Worm (Caenorhabditis elegans): ENCODE measurements around the gene Y27F2A.10.
"Not testable (repeated sequence)": the region's sequence is repeated elsewhere in the genome, so short reads cannot be mapped to it uniquely, and the experiment has no call there.

Gene Y27F2A.10

DNA sequence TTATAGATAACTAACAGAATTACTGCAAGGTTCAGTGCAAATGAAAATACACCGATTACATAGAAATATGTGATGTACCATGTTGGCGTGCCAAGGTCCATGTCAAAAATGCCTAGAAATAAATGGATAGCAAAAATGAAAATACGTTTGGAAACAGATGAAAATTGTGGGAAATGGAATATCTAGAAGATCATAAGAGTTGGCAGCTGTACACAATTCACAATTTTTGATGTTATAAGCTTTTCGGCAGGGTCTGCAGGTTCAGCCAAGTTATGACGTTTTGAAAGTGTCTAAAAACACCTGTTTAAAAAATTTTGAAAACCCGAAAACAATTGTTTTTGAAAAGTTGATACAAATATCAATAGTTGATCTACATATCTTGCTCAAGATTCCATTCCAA lies 27.5 kb downstream of the Y27F2A.10 start, which contains the start of gene sri-43:
TSS of gene sri-43 (minus strand) at position 101 of the 400 bp plus-strand sequence.
- not testable (repeated sequence) for TF ChIP-seq nhr-77, nhr-67, unc-39 (tag; optimal IDR thresholded peaks at IDR 0.05)

DNA sequence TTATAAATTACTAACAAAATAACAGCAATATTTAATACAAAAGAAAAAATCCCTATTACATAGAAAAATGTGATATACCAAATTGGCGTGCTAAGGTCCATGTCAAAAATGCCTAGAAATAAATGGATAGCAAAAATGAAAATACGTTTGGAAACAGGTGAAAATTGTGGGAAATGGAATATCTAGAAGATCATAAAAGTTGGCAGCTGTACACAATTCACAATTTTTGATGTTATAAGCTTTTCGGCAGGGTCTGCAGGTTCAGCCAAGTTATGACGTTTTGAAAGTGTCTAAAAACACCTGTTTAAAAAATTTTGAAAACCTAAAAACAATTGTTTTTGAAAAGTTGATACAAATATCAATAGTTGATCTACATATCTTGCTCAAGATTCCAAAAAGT lies 29.2 kb downstream of the Y27F2A.10 start, which contains the start of gene sri-42:
TSS of gene sri-42 (minus strand) at position 101 of the 400 bp plus-strand sequence.
- not testable (repeated sequence) for TF ChIP-seq skn-1, egl-27, egl-5 (tag; optimal IDR thresholded peaks at IDR 0.05)

DNA sequence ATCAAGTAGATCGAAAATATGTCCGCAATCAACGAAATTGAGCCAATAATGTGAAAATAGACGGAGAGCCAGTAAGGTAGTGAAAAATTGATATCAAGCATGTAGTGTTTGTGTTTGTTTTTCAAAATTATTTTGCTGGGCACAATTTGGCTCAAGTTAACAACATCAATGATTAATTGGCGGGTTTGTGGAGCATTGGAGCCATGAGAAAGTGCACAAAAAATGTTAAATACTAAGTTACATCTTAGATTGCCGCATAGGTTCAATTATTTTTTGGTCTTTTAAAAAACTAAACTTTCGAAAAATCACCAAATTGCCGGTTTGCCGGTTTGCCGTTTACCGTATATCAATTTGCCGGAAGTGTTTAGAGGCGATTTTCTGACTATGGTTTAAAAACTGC lies 34.3 kb downstream of the Y27F2A.10 start, which contains the start of gene sri-54:
TSS of gene sri-54 (minus strand) at position 101 of the 400 bp plus-strand sequence.
- TF ChIP-seq unc-39 (tag; optimal IDR thresholded peaks at IDR 0.05) (no peak), lin-15B (tag; optimal IDR thresholded peaks at IDR 0.05) (no peak)

DNA sequence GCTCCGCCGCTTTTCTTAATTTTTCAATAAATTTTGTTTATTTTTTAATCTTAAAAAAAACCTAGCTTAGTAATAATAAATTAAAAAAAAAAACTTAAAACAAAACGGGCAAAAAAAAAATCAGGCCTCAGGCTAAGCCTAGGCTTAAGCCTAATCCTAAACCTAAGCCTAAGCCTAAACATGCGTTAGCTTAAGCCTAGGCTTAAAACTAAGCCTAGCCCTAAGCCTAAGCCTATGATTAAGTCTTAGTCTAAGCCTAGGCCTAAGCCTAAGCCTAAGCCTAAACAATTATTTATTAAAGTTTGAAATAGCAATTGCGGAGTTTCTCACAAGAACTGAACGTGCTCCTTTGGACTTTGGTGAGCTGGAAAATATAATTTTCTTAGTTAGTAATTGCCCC lies 36.8 kb downstream of the Y27F2A.10 start:
- TF ChIP-seq nhr-23 (tag; optimal IDR thresholded peaks at IDR 0.05): no peak
- TF ChIP-seq elt-3 (tag; optimal IDR thresholded peaks at IDR 0.05): no peak
- TF ChIP-seq nhr-77 (tag; optimal IDR thresholded peaks at IDR 0.05): no peak

DNA sequence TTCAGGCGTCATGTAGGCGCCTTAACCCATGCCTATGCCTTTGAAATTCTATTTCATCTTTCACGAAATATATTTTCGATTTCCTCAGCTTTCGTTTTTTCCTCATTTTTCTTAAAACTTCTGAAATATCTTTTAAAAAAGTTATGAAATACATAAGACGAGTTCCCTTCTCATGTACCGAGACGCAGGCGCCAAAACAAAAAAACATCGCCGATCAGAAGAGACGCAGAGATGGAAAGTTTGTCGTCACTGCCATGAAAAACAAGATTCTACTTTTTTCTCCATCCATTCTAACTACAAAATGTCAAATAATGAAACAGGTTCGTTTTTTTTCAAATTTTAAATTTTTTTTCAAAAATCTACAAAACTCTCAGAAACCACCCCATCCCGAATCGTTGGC lies 43.1 kb downstream of the Y27F2A.10 start, which contains the start of gene chil-24:
TSS of gene chil-24 (plus strand) at position 156 of the 400 bp plus-strand sequence.
- TF ChIP-seq nhr-23 (tag; optimal IDR thresholded peaks at IDR 0.05) (peak; percentile 22), pha-4 (tag; optimal IDR thresholded peaks at IDR 0.05) (peak; percentile 53), nhr-25 (tag; optimal IDR thresholded peaks at IDR 0.05) (peak; percentile 28), zag-1 (tag; optimal IDR thresholded peaks at IDR 0.05) (no peak)

DNA sequence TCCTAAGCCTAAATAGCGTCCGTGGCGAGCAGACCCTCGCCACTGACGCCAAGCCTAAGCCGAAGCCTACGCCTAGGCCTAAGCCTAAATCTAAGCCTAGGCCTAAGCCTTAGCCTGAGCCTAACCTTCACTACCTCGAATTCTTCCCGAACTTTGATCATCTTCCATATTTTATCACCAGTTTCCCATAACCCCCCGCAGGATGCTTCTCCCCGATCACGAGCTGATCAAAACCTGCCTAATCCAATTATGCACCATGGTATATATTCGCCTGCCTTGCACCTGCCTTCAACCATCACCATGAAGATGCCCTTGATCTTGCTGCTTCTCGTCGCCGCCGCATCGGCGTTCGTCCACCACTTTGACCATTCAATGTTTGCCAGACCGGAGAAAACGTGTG lies 45.3 kb downstream of the Y27F2A.10 start, which contains the start of gene ins-31:
TSS of gene ins-31 (plus strand) at position 301 of the 400 bp plus-strand sequence.
- not testable (repeated sequence) for TF ChIP-seq unc-62 (GFP tag; optimal IDR thresholded peaks at IDR 0.05); ceh-28 (tag; optimal IDR thresholded peaks at IDR 0.05); ZK546.5 (tag; optimal IDR thresholded peaks at IDR 0.05)

DNA sequence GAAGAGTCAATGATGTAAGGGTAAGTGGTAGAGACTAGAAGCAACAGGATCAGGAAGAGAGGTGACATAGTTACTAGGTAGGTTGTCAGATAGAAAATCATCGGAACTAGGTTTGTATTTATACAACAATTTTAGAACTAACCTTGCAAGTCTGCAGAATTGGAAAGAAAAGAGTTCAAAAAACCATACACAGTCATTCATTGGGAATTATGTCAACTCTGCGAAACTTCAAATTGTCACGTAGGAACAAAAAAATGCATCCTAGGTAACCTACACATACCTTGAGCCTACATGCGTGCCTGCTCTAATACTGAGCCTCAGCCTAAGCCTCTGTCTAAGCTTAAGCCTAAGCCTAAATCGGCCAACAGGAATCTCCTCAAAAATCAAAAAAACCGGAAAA lies 45.7 kb downstream of the Y27F2A.10 start, which contains the start of gene ins-19:
TSS of gene ins-19 (minus strand) at position 101 of the 400 bp plus-strand sequence.
- no peak for TF ChIP-seq eor-1 (tag; optimal IDR thresholded peaks at IDR 0.05)
- no peak for TF ChIP-seq lsy-12 (tag; optimal IDR thresholded peaks at IDR 0.05)
- TF ChIP-seq lin-15B (tag; optimal IDR thresholded peaks at IDR 0.05): no peak
- no peak for TF ChIP-seq elt-3 (tag; optimal IDR thresholded peaks at IDR 0.05)
- no peak for TF ChIP-seq nhr-12 (tag; optimal IDR thresholded peaks at IDR 0.05)
- no peak for TF ChIP-seq nfya-1 (tag; optimal IDR thresholded peaks at IDR 0.05; ENCODE audit: insufficient read depth)
- TF ChIP-seq aly-2 (tag; optimal IDR thresholded peaks at IDR 0.05): no peak
- no peak for TF ChIP-seq ceh-82 (tag; optimal IDR thresholded peaks at IDR 0.05)
- TF ChIP-seq fos-1 (tag; optimal IDR thresholded peaks at IDR 0.05): no peak
- TF ChIP-seq tbx-2 (tag; optimal IDR thresholded peaks at IDR 0.05): no peak
- no peak for TF ChIP-seq nhr-237 (tag; optimal IDR thresholded peaks at IDR 0.05)
- TF ChIP-seq ama-1 (optimal IDR thresholded peaks at IDR 0.05): no peak
- no peak for TF ChIP-seq unc-62 (GFP tag; optimal IDR thresholded peaks at IDR 0.05)
- TF ChIP-seq nhr-43 (tag; optimal IDR thresholded peaks at IDR 0.05; ENCODE audit: poor library complexity, severe bottlenecking): no peak
- TF ChIP-seq lin-39 (tag; optimal IDR thresholded peaks at IDR 0.05): no peak
- no peak for TF ChIP-seq snpc-4 (tag; optimal IDR thresholded peaks at IDR 0.05)
- no peak for TF ChIP-seq ceh-9 (tag; optimal IDR thresholded peaks at IDR 0.05)
- TF ChIP-seq ZK546.5 (tag; optimal IDR thresholded peaks at IDR 0.05): no peak
- TF ChIP-seq ztf-4 (tag; optimal IDR thresholded peaks at IDR 0.05): no peak
- no peak for TF ChIP-seq mml-1 (tag; optimal IDR thresholded peaks at IDR 0.05)
